Fruit fly (Drosophila melanogaster): ENCODE measurements at regions not wholly inside any gene's neighbourhood (a gene's known extent, or its start where the extent isn't known, plus 50 kb on each side); places are given as distances from the start of the nearest gene placed in this dataset.

- TF ChIP-seq dl (GFP tag; optimal IDR thresholded peaks at IDR 0.05; ENCODE audit: insufficient read depth in 1 of 2, partially characterized antibody in 2 of 2) (no peak), fru (GFP tag; optimal IDR thresholded peaks at IDR 0.05) (peak; percentile 30), Mio (GFP tag; optimal IDR thresholded peaks at IDR 0.05) (no peak), lola (GFP tag; optimal IDR thresholded peaks at IDR 0.05) (no peak), Hnf4 (GFP tag; optimal IDR thresholded peaks at IDR 0.05) (no peak)
Observed at dm6 chr2L:20204606-20205005, 52.4 kb downstream of the CG17571 start.
